Worm (Caenorhabditis elegans): ENCODE results near the gene col-77.

The col-77 gene

DNA sequence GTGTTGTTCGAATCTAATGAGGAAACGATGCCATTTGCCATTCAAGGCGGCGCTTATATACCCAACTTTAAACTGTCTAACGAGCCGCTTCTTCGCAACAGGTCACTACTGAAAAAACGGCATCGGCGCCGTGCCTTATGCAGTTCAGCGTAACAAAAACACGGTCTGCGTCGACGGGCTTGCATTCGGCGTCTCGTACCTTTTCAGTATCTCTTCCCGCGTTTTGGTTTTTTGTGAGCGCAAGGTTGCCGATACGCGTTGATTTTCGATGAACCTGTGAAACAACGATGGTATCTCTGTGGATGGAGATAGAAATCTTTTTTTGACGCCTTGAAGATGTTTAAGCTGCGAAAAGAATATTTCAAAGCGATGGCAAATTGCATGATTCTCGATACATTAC, at the start of gene col-77:
Gene col-77 (minus strand): TSS at position 32 of the 400 bp plus-strand sequence.
- TF ChIP-seq unc-62 (GFP tag; optimal IDR thresholded peaks at IDR 0.05), result no peak

DNA sequence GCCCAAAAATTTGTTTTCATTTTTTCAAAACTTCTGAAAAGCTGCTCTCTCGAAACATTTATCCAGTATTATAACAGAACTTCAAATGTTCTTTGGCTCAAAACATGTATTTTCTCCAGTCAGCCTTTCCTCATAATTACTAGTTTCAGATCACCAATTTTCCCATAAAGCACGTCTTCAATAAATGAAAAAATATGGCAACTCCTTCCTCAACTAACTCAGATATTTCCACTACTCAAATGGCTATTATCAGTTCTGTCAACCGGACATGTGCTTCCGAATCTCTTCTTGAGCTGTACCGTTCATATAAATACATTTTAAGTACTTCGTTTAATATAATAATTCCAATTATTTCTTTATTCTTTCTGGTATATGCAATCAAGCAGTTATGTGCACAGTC, 48.3 kb upstream of the col-77 start, which contains the start of gene sra-13:
Gene sra-13 (plus strand): TSS at position 195 of the 400 bp plus-strand sequence.
- TF ChIP-seq unc-62 (GFP tag; optimal IDR thresholded peaks at IDR 0.05), result no peak

DNA sequence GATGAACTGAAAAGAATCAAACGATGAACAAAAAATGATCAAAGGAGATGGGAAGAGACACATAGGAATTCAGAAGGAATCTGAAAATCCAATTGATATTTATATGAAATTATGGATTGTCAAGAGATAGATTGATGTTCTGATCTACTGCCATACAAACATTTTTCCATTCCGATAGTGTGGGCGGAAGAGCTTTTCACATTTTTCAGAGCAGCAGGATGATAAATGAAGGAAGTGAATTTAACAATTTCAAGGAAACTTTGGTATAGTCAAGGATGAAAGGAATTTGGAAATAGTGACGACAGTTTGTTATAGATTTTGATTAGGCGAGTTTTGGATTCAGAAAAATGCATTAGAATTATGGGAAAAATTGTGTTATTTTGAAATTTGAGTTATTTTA, 46.1 kb upstream of the col-77 start, which contains the start of gene ubc-24:
Gene ubc-24 (plus strand): TSS at position 301 of the 400 bp plus-strand sequence.
- TF ChIP-seq unc-62 (GFP tag; optimal IDR thresholded peaks at IDR 0.05), result no peak

DNA sequence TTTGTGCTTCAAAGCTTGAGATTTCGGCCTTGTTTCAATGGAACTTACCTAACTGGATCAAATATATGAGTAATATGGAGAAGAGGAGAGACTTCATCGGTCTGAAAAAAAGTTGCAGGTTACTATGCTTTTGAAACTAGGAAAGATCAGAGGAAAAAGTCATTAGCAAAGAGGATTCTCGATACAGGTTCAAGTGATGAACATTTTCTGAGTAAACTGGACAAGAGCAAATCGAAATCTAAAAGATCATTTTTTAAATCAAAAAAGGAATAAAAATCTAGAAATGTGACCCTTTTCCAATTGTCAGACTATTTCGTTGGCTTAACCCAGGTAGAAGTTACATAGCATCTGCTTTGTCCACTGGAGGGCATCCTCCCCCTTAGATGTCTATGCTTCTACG, 45.6 kb upstream of the col-77 start, which contains the start of gene skpo-1:
Gene skpo-1 (minus strand): TSS at position 101 of the 400 bp plus-strand sequence.
- no peak for TF ChIP-seq unc-62 (GFP tag; optimal IDR thresholded peaks at IDR 0.05)

DNA sequence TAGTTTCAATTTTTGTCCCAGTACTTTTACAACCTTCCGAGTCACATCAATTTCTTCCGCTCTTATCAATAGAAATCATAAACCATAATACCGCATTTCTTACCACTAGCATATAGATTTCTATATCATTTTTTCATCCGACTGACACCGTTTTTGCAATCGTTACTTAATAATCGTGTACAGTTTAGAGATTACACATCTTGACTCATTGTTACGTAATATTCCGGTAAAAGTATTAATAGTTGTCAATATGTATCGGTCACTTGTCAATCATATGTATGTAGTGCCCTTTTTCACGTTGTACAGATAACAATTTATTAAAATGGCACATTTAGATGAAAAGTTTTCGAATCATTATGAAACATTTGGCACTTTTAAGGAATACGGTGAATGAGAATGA, 40.8 kb upstream of the col-77 start:
- no peak for TF ChIP-seq unc-62 (GFP tag; optimal IDR thresholded peaks at IDR 0.05)

DNA sequence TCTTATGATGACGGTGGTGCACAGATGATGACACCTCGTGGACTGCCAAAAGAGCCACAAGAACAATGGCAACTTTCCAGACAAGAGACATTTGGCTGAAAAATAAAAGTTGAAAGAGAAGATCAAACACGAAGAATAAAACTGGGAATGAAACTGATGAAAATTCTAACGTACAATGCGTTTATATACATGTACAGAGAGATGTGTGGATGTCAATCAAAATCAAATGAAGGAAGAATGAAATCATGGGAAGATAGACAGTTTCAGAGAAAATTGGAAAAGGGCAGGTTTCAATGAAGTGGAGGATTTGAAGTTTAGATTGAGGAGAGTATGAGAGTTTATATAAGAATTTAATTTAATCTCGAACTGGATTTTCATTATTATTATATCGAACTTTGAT, 39.9 kb upstream of the col-77 start, which contains the start of gene dod-23:
Gene dod-23 (minus strand): TSS at position 101 of the 400 bp plus-strand sequence.
- TF ChIP-seq unc-62 (GFP tag; optimal IDR thresholded peaks at IDR 0.05), result no peak

DNA sequence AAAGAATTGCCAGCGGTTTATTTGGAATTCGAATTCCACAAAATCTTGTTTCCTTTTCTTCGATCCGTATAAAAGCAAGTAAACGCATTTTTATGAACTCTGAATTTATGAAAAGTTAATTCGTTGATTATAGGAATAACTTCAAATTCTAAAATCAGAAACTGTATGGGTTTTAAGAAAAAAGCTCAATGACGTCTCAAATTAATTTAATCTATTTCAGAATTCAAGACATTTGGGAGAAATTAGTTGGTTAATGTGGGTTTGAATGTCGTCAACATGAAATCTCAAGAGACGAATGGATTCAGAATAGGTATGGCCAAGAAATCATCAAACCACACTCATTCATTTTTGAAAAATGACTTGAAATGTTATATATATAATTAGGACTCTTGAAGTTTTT, 36.9 kb upstream of the col-77 start, which contains the start of gene F49E12.7:
Gene F49E12.7 (minus strand): TSS at position 101 of the 400 bp plus-strand sequence.
- no peak for TF ChIP-seq unc-62 (GFP tag; optimal IDR thresholded peaks at IDR 0.05)

DNA sequence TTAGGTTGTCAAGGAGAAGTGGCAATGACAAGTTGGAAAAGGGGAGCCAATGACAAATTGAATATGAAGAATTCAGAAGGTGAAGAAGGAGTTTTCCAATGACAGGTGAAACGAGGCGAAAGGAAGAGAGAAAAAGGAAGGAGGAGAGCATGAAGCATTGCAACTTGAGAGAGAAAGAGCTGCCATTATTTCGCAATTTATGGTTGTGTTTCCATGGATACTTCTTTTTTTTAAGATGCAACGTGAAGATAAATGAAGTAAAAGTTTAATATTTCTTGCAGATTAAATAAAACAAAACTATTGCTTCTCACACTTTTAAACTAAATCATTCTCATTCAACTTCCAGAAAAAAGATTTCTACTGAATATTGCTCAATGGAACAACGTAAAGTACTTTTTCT, 35.0 kb upstream of the col-77 start, which contains the start of gene F49E12.8:
Gene F49E12.8 (minus strand): TSS at position 101 of the 400 bp plus-strand sequence.
- TF ChIP-seq unc-62 (GFP tag; optimal IDR thresholded peaks at IDR 0.05), result no peak

DNA sequence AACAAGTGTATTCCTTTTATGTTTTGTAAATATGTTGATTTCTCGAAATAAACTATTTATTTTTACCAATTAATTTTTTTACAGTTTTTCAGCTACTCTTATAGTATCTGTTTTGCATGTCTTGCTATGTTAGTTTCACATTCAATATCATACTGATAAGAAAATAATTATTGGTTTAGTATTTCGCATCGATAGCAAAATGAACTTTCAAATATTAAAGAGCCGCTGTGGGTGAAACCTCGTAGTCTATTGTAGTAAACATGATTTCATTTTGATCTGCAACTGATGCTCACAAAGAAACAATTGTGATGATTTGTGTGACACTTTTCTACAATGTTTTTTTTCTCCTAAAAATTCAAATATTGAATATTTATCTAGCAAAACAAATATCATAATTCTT, 33.0 kb upstream of the col-77 start:
- TF ChIP-seq unc-62 (GFP tag; optimal IDR thresholded peaks at IDR 0.05), result no peak

DNA sequence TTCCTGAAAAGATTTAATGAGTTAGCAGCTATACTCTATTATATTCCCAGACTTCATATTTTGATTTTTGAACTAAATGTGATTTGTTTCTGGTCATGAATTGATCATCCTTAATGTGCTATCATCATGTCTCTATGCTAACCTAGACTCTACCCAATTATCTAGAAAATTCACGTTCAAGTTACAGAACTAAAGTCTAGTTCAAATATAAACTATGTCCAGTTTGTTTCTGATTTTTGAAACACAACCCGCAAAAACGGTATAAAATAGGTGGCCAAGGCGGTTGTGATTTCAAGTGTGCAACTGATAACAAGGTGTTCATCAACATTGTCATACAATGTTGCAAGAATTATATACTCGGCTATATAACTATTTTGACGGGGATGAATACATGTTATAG, 31.6 kb upstream of the col-77 start, which contains the start of gene F49E12.10:
Gene F49E12.10 (plus strand): TSS at position 301 of the 400 bp plus-strand sequence.
- no peak for TF ChIP-seq unc-62 (GFP tag; optimal IDR thresholded peaks at IDR 0.05)

DNA sequence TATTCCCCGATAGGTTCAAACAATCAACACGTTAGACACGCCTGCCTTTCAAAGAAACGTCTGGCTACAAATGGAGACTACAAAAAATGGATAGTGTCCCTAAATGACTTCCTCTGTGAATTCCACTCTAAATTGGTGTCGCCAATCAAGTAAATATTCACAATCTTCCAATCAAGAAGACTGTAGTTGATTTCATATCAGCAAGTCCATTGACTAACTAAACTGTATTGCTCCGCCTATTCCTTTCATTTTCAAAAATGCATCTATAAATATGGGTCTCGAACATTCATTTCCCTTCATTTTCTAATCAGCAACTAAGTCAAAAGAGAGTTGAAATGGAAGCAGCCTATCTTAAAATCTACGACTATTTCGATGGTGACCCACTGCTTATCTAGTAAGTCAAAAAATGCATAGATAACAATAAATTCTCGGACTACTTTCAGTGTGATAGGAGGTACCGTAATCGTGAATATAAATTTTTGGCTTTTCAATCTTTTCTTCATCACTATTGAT, 28.9 kb upstream of the col-77 start, which contains the start of gene drd-1:
Gene drd-1 (plus strand): TSS at position 51 of the 513 bp plus-strand sequence.
- no peak for TF ChIP-seq unc-62 (GFP tag; optimal IDR thresholded peaks at IDR 0.05)

DNA sequence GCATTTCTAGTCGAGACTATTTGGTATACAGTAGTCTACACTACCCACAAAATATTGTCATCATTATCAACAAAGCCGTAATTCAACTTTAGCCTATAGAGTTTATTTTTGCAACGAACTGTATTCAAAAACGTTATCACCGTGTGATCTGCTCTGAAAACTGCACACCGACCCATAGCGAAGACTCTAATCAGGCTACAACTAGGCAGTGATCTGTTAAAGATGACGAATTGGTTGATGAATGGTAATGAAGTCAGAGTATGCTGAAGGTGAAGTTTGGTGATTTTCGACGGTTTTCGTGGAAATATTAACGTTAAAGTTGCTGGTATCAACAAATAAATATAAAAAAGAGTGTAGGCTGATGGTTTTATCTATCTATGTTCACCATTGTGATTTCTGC, 27.7 kb upstream of the col-77 start:
- no peak for TF ChIP-seq unc-62 (GFP tag; optimal IDR thresholded peaks at IDR 0.05)

DNA sequence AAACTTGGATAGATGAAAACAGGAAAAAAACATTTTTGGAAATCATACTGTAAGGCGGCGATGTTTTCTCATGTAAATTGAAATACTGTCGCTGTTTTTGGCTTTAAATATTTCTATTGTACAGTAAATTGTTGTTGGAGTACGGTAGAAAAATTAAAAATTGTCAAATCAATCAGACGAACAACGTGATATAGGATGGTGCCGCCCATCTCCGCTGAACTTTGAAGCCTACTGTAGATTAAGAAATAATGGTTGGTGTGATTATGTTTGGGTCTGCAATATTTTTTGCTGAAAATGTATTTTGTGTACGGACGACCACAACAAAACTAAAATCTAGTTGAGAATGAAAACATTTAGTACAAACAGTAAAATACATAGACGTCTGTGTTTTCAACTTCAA, 26.4 kb upstream of the col-77 start:
- no peak for TF ChIP-seq unc-62 (GFP tag; optimal IDR thresholded peaks at IDR 0.05)

DNA sequence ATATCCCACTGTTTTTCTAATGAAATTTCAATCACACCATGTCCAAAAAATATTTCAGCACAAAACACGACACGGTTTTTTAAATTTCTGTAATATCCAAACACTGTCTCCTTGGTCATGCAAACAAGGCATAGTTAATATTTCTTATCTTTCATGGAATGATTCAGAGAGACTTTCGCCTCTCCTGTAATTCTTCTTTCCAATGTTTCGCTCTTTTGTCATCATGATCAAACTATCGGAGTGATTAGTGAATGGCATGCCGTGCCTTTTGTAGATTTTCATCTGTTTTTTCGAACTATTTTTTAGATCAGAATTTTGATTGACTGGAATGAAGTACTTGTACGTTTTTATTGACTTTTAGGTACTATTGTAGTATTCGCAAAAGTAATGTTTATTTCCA, 25.2 kb upstream of the col-77 start:
- no peak for TF ChIP-seq unc-62 (GFP tag; optimal IDR thresholded peaks at IDR 0.05)

DNA sequence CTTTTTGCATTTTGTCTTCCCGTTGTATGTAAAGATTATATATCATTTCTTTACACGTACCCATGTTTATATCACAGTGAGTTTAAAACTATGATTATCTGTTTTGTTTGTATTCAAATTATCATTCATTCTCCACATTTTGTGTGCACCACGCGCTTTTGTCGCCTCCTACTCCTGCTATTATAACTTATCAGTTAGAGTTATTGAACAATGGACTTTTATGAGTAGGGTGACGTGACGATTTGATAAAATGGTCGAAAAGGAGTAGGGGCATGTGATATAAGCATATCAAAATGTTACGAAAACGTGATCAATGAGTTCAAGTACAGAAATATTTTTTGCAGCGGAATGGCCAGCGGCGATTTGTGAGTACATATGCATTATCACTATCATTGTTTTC, 23.7 kb upstream of the col-77 start:
- TF ChIP-seq unc-62 (GFP tag; optimal IDR thresholded peaks at IDR 0.05), result no peak

DNA sequence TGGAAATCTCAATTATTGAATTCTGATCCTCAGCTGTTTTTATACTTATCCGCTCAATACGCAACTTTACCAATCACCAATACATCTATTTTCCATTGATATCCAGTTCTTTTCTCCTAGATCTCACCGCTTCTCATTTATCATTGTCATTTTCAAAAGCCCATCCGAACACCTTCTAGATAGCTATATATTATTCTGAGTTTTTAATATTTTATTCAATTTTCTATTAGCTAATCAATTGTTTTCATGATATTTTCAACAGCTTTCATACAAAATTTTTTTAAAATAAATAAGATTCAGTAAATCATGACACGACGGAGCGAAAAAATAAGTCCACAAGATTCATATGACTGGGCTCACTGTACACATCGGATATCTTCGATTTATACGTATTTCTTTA, 22.0 kb upstream of the col-77 start, which contains the start of gene F49E12.12:
Gene F49E12.12 (plus strand): TSS at position 301 of the 400 bp plus-strand sequence.
- no peak for TF ChIP-seq unc-62 (GFP tag; optimal IDR thresholded peaks at IDR 0.05)

DNA sequence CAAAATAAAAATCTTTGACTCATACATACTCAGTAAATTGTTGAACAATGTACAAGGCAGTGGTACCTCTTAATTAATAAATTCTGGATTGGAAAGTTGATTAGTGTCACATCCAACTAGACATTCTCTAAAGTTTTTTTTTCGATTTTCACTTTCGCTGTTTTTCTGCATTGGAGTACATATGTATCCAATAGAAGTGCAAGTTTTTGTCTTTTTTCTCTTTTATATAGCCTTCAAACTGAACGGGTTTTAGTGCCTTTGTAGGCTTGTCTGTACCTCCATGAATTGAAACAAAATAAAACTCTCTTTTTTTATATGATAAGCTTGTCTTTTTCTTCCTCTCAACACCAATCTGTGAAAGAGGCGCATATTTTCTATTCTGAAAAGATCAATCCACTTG, 21.0 kb upstream of the col-77 start:
- TF ChIP-seq unc-62 (GFP tag; optimal IDR thresholded peaks at IDR 0.05), result no peak

Data from whole organism, dauer.